Worm (Caenorhabditis elegans) whole organism, L3 larva: ENCODE results near the gene ddx-19.
A peak's percentile ranks its signal among the peaks of the same experiment; 100 is the strongest.

Experiments used
- ama-1 ChIP-seq: fragments of 150-350 bp; optimal IDR thresholded peaks from 2 replicates; lab custom pipeline; 2018
- ceh-82 ChIP-seq: fragments of 150-350 bp; optimal IDR thresholded peaks from 2 replicates; lab custom pipeline; 2014; ENCODE audit warnings: missing biosample characterization, missing genetic modification characterization
- daf-12 ChIP-seq: fragments of 150-350 bp; optimal IDR thresholded peaks from 2 replicates; lab custom pipeline; 2014; ENCODE audit warnings: missing biosample characterization, missing genetic modification reagents, missing genetic modification characterization
- egl-27 ChIP-seq: sonication (generic microtip); optimal IDR thresholded peaks from 4 replicates; lab custom pipeline; 2017; ENCODE audit warnings: missing biosample characterization, missing genetic modification reagents, missing genetic modification characterization
- egl-5 ChIP-seq: fragments of 150-350 bp; optimal IDR thresholded peaks from 2 replicates; lab custom pipeline; 2017; ENCODE audit warnings: missing biosample characterization, missing genetic modification reagents, missing genetic modification characterization, inconsistent platforms
- elt-2 ChIP-seq: sonication (generic microtip); optimal IDR thresholded peaks from 2 replicates; lab custom pipeline; 2016; ENCODE audit warnings: missing genetic modification reagents, mild to moderate bottlenecking, missing genetic modification characterization, missing compliant biosample characterization
- elt-3 ChIP-seq, 3 experiments: fragments of 150-350 bp in 1 of 3; sonication (generic microtip) in 2 of 3; optimal IDR thresholded peaks; 2 replicates in 2 of 3; 4 replicates in 1 of 3; lab custom pipeline; 2014 to 2017; ENCODE audit warnings: missing biosample characterization in 3 of 3, missing genetic modification characterization in 3 of 3
- eor-1 ChIP-seq, 2 experiments: fragments of 150-350 bp; optimal IDR thresholded peaks; 2 replicates each; lab custom pipeline; 2014 to 2018; ENCODE audit warnings: missing biosample characterization in 2 of 2, missing genetic modification characterization in 2 of 2
- fkh-10 ChIP-seq: sonication (generic microtip); optimal IDR thresholded peaks from 2 replicates; lab custom pipeline; 2017; ENCODE audit warnings: missing biosample characterization, missing genetic modification reagents, missing genetic modification characterization
- fkh-2 ChIP-seq: fragments of 150-350 bp; optimal IDR thresholded peaks from 2 replicates; lab custom pipeline; 2014; ENCODE audit warnings: missing biosample characterization, missing genetic modification reagents, missing genetic modification characterization
- fos-1 ChIP-seq: fragments of 150-350 bp; optimal IDR thresholded peaks from 2 replicates; lab custom pipeline; 2014; ENCODE audit warnings: missing biosample characterization, missing genetic modification characterization
- hmg-11 ChIP-seq: sonication (generic microtip); optimal IDR thresholded peaks from 2 replicates; lab custom pipeline; 2016; ENCODE audit warnings: missing genetic modification characterization, missing compliant biosample characterization
- jun-1 ChIP-seq: fragments of 150-350 bp; optimal IDR thresholded peaks from 2 replicates; lab custom pipeline; 2014; ENCODE audit warnings: missing biosample characterization, missing genetic modification reagents, missing genetic modification characterization
- lin-15B ChIP-seq: fragments of 150-350 bp; optimal IDR thresholded peaks from 2 replicates; lab custom pipeline; 2014; ENCODE audit warnings: missing biosample characterization, missing genetic modification characterization
- lsy-12 ChIP-seq: sonication (generic microtip); optimal IDR thresholded peaks from 2 replicates; lab custom pipeline; 2016; ENCODE audit warnings: mild to moderate bottlenecking, missing genetic modification characterization, missing compliant biosample characterization
- mml-1 ChIP-seq: fragments of 150-350 bp; sonication (generic microtip); optimal IDR thresholded peaks from 3 replicates; lab custom pipeline; 2014; ENCODE audit warnings: missing biosample characterization, missing genetic modification characterization
- nfya-1 ChIP-seq: sonication (generic microtip); optimal IDR thresholded peaks from 2 replicates; lab custom pipeline; 2017; ENCODE audit warnings: missing genetic modification characterization, mild to moderate bottlenecking, missing compliant biosample characterization, antibody characterized with exemption, moderate library complexity; ENCODE audit not compliant: insufficient read depth
- nhr-23 ChIP-seq: fragments of 150-350 bp; optimal IDR thresholded peaks from 2 replicates; lab custom pipeline; 2014; ENCODE audit warnings: missing biosample characterization, missing genetic modification reagents, missing genetic modification characterization
- nhr-25 ChIP-seq: sonication (generic microtip); optimal IDR thresholded peaks from 2 replicates; lab custom pipeline; 2017; ENCODE audit warnings: missing biosample characterization, missing genetic modification characterization
- nhr-43 ChIP-seq: sonication (generic microtip); optimal IDR thresholded peaks from 2 replicates; lab custom pipeline; 2016; ENCODE audit warnings: mild to moderate bottlenecking, missing genetic modification characterization, missing compliant biosample characterization; ENCODE audit not compliant: poor library complexity, severe bottlenecking
- nhr-67 ChIP-seq: fragments of 150-350 bp; optimal IDR thresholded peaks from 2 replicates; lab custom pipeline; 2014; ENCODE audit warnings: missing biosample characterization, missing genetic modification characterization
- pha-4 ChIP-seq: fragments of 150-350 bp; optimal IDR thresholded peaks from 2 replicates; lab custom pipeline; 2014; ENCODE audit warnings: missing biosample characterization, missing genetic modification reagents, missing genetic modification characterization
- pqm-1 ChIP-seq: fragments of 150-350 bp; optimal IDR thresholded peaks from 2 replicates; lab custom pipeline; 2017; ENCODE audit warnings: missing biosample characterization, missing genetic modification characterization, inconsistent platforms
- sea-2 ChIP-seq: fragments of 150-350 bp; sonication (generic microtip); optimal IDR thresholded peaks from 4 replicates; lab custom pipeline; 2014; ENCODE audit warnings: missing biosample characterization, missing genetic modification reagents, missing genetic modification characterization
- unc-39 ChIP-seq: sonication (generic microtip); optimal IDR thresholded peaks from 4 replicates; lab custom pipeline; 2017; ENCODE audit warnings: missing biosample characterization, missing genetic modification characterization
- unc-62 ChIP-seq: fragments of 150-350 bp; sonication (generic microtip); optimal IDR thresholded peaks from 4 replicates; lab custom pipeline; 2014; ENCODE audit warnings: missing biosample characterization, missing genetic modification reagents, missing genetic modification characterization
- zag-1 ChIP-seq: fragments of 150-350 bp; optimal IDR thresholded peaks from 2 replicates; lab custom pipeline; 2014; ENCODE audit warnings: missing biosample characterization, missing genetic modification characterization
- ztf-11 ChIP-seq: fragments of 150-350 bp; optimal IDR thresholded peaks from 2 replicates; lab custom pipeline; 2014; ENCODE audit warnings: missing biosample characterization, missing genetic modification characterization

The ddx-19 gene

DNA sequence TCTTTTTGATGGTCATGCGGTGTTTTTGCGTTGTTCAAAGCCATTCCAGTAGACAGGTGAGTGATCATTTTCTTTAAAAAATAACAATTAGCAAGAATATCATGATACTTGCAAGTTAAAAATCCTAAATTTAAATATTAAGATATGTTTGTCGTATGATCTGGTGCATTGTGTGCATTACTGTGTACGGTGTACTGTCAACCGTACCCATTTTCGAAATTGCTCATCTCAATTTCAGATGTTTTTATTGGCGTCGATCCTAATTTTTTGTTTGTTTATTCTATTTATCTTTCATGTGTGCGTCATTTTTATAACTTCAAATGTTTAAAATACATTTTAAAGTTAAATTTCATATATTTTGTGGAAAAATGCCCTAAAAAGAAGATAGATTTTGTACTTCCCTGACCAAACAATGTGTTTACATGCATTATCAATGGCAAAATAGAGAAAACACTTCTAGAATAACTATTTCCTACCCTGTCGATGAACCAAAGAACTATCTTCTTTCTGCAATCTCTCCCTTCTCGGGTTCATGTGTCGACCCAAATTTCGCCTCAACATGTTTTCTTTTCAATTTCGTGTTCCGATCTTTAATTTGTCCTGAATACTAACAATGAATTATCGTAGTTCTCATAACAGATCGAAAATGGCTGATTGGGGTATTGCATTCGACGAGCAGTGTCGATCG, at the start of gene ddx-19, which contains the start of gene T07D4.5:
Gene ddx-19, plus strand, starts transcription at position 638 of the 688 bp plus-strand sequence.
Gene T07D4.5, minus strand, starts transcription at position 71 of the 688 bp plus-strand sequence.
- peak; percentile 8 for TF ChIP-seq nhr-23 (tag; lab: Kevin White, UChicago)
- TF ChIP-seq pha-4 (tag; lab: Kevin White, UChicago): peak; percentile 78
- peak; percentile 29 for TF ChIP-seq elt-2
- no peak for TF ChIP-seq hmg-11 (tag; lab: Kevin White, UChicago)
- TF ChIP-seq unc-39 (tag; lab: Kevin White, UChicago): no peak
- TF ChIP-seq pqm-1 (tag; lab: Kevin White, UChicago): peak; percentile 7
- TF ChIP-seq lin-15B: peak; percentile 42
- TF ChIP-seq sea-2 (GFP tag; lab: Kevin White, UChicago): no peak
- no peak for TF ChIP-seq nhr-67

DNA sequence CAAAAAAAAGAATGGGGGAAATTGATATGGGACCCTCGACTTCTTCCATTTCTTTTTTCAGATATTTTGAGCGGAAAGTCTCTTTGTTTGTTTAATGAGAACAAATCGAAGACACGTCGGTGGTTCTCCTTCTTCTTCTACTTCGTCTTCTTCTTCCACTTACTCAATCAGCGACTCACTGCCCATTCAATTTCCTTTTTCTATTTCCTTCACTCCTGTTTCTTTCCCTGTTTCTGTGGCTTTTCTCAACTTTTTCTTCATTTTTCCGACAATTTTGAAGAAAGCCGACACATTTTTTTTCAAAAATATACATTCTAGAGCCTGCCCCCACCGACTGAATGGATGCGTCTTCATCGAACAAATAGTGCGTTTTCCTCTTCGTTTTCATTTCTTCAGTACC, 48.8 kb upstream of the ddx-19 start, which contains the start of gene F46C5.4:
Gene F46C5.4, plus strand, starts transcription at position 222 of the 400 bp plus-strand sequence.
- TF ChIP-seq fkh-10: peak; percentile 69
- no peak for TF ChIP-seq pqm-1 (tag; lab: Kevin White, UChicago)
- TF ChIP-seq sea-2 (GFP tag; lab: Kevin White, UChicago): no peak

- no peak for TF ChIP-seq egl-5 (tag; lab: Kevin White, UChicago)
- TF ChIP-seq nfya-1 (tag; lab: Kevin White, UChicago): no peak
- TF ChIP-seq ama-1 (lab: Kevin White, UChicago): no peak
- TF ChIP-seq jun-1 (tag; lab: Kevin White, UChicago): no peak
- TF ChIP-seq lsy-12 (tag; lab: Kevin White, UChicago): no peak
- no peak for TF ChIP-seq elt-2
- no peak for TF ChIP-seq eor-1 (tag; optimal IDR thresholded peaks at IDR 0.05; lab: Kevin White, UChicago)
- TF ChIP-seq fkh-2 (tag; lab: Kevin White, UChicago): no peak
- no peak for TF ChIP-seq nhr-25 (tag; lab: Kevin White, UChicago)
- TF ChIP-seq nhr-67: no peak
- no peak for TF ChIP-seq hmg-11 (tag; lab: Kevin White, UChicago)
- no peak for TF ChIP-seq pqm-1 (tag; lab: Kevin White, UChicago)
- no peak for TF ChIP-seq ztf-11 (tag; lab: Kevin White, UChicago)
- no peak for TF ChIP-seq zag-1 (tag; lab: Kevin White, UChicago)
Observed at ce11 chrII:8839025-8839424, 45.7 kb upstream of the ddx-19 start, which contains the start of gene F46C5.7. F46C5.7 (plus strand) TSS chrII:8839325.

- TF ChIP-seq elt-3 (tag; optimal IDR thresholded peaks at IDR 0.05; lab: Kevin White, UChicago): no peak
- TF ChIP-seq egl-5 (tag; lab: Kevin White, UChicago): peak; percentile 3
- TF ChIP-seq daf-12: no peak
- TF ChIP-seq ztf-11 (tag; lab: Kevin White, UChicago): no peak
- TF ChIP-seq, all 47 proteins: peak for 1
Observed at ce11 chrII:8844465-8845126, 40.1 kb upstream of the ddx-19 start, which contains the start of gene F46C5.6. F46C5.6 (minus strand) TSS chrII:8844515.

- TF ChIP-seq egl-27 (tag; lab: Kevin White, UChicago): no peak
- no peak for TF ChIP-seq ama-1 (lab: Kevin White, UChicago)
- no peak for TF ChIP-seq ceh-82
- no peak for TF ChIP-seq unc-62
- no peak for TF ChIP-seq pqm-1 (tag; lab: Kevin White, UChicago)
- TF ChIP-seq jun-1 (tag; lab: Kevin White, UChicago): no peak
- TF ChIP-seq fos-1 (tag; lab: Kevin White, UChicago): no peak
- TF ChIP-seq mml-1 (tag; lab: Kevin White, UChicago): no peak
- TF ChIP-seq, all 47 proteins: peak for 0
Observed at ce11 chrII:8845298-8845697, 39.4 kb upstream of the ddx-19 start, which contains the start of gene agxt-1. agxt-1 (plus strand) TSS chrII:8845598.

DNA sequence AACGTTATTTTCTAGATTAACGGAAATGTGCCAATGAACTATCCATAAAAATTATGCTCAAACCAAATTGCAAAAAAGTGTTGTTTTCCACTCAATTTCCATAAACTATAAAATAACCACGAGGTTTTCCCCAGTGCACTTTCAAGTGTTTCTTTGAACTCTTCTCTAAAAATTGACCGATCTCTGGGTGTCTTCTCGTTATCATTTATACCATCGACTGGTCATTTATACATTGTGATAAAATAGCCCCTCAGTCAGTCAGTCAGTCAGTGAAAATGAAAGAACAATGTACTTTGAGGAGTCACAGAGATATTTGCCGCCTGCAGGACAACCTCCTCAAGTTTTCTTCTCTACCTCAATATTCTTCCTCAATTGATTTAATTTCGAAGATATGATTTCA, 38.8 kb upstream of the ddx-19 start:
- TF ChIP-seq nhr-43 (no peak), pqm-1 (tag; lab: Kevin White, UChicago) (peak; percentile 39)
